Worm (Caenorhabditis elegans) whole organism, L3 larva: ENCODE measurements around the gene kcc-2.

ENCODE experiments used
- ZK546.5 ChIP-seq: sonication (generic microtip); optimal IDR thresholded peaks from 2 replicates; lab custom pipeline; 2017; ENCODE audit warnings: missing biosample characterization, missing genetic modification characterization
- aly-2 ChIP-seq: fragments of 150-350 bp; optimal IDR thresholded peaks from 2 replicates; lab custom pipeline; 2014; ENCODE audit warnings: missing biosample characterization, missing genetic modification characterization
- egl-5 ChIP-seq: fragments of 150-350 bp; optimal IDR thresholded peaks from 2 replicates; lab custom pipeline; 2017; ENCODE audit warnings: missing biosample characterization, missing genetic modification reagents, missing genetic modification characterization, inconsistent platforms
- nhr-11 ChIP-seq: fragments of 150-350 bp; optimal IDR thresholded peaks from 2 replicates; lab custom pipeline; 2014; ENCODE audit warnings: missing biosample characterization, missing genetic modification characterization
- nhr-237 ChIP-seq: fragments of 150-350 bp; optimal IDR thresholded peaks from 2 replicates; lab custom pipeline; 2014; ENCODE audit warnings: missing biosample characterization, missing genetic modification characterization
- nhr-77 ChIP-seq: fragments of 150-350 bp; optimal IDR thresholded peaks from 2 replicates; lab custom pipeline; 2014; ENCODE audit warnings: missing biosample characterization, missing genetic modification characterization
- skn-1 ChIP-seq: fragments of 150-350 bp; optimal IDR thresholded peaks from 2 replicates; lab custom pipeline; 2014; ENCODE audit warnings: missing biosample characterization, missing genetic modification characterization
- snpc-4 ChIP-seq: fragments of 150-350 bp; optimal IDR thresholded peaks from 2 replicates; lab custom pipeline; 2014; ENCODE audit warnings: missing biosample characterization, missing genetic modification characterization
- tbx-2 ChIP-seq: sonication (generic microtip); optimal IDR thresholded peaks from 2 replicates; lab custom pipeline; 2016; ENCODE audit warnings: mild to moderate bottlenecking, missing genetic modification characterization, missing compliant biosample characterization
- unc-62 ChIP-seq: fragments of 150-350 bp; sonication (generic microtip); optimal IDR thresholded peaks from 4 replicates; lab custom pipeline; 2014; ENCODE audit warnings: missing biosample characterization, missing genetic modification reagents, missing genetic modification characterization
- ztf-11 ChIP-seq: fragments of 150-350 bp; optimal IDR thresholded peaks from 2 replicates; lab custom pipeline; 2014; ENCODE audit warnings: missing biosample characterization, missing genetic modification characterization
- ztf-4 ChIP-seq: fragments of 150-350 bp; optimal IDR thresholded peaks from 2 replicates; lab custom pipeline; 2014; ENCODE audit warnings: missing biosample characterization, missing genetic modification characterization

DNA sequence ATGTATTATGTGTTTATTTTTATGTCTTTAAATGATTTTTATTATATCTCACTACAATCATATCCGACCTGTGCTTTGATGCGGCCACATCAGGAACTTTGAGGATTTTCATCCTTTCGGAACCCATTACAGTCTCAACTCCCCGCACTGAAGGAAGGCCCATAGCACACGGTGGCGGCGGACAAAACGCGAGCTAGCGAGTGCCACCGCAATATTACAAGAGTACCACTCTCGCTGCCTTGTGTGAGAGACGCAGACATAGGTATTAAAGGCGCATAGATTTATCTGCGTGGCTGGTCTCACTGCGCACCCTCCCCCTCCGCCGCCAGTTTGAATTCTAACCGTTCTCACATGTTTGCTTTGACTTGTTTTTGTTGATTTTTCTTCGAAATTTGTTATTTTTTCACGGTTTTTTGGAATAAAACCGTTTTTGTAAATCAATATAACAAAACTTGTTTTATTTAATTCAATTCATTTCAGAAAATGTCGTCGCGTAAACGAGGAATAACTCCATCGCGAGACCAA, 77.0 kb downstream of the kcc-2 start, which contains the start of gene zen-4:
- no peak for TF ChIP-seq nhr-11 (tag; lab: Kevin White, UChicago)
- no peak for TF ChIP-seq ztf-4
- TF ChIP-seq egl-5 (tag; lab: Kevin White, UChicago) = no peak
- TF ChIP-seq skn-1 = no peak
- TF ChIP-seq aly-2 (tag; lab: Kevin White, UChicago) = no peak
- TF ChIP-seq nhr-77 (tag; lab: Kevin White, UChicago) = no peak
- no peak for TF ChIP-seq tbx-2
- TF ChIP-seq ZK546.5 (tag; lab: Kevin White, UChicago) = no peak
- no peak for TF ChIP-seq nhr-237
- peak; percentile 95 for TF ChIP-seq snpc-4
- TF ChIP-seq unc-62 (GFP tag; lab: Kevin White, UChicago) = no peak
- no peak for TF ChIP-seq ztf-11 (tag; lab: Kevin White, UChicago)
